Worm (Caenorhabditis elegans): ENCODE measurements around the gene H11E01.2.
A peak's percentile ranks its signal among the peaks of the same experiment; 100 is the strongest.

H11E01.2 gene

DNA sequence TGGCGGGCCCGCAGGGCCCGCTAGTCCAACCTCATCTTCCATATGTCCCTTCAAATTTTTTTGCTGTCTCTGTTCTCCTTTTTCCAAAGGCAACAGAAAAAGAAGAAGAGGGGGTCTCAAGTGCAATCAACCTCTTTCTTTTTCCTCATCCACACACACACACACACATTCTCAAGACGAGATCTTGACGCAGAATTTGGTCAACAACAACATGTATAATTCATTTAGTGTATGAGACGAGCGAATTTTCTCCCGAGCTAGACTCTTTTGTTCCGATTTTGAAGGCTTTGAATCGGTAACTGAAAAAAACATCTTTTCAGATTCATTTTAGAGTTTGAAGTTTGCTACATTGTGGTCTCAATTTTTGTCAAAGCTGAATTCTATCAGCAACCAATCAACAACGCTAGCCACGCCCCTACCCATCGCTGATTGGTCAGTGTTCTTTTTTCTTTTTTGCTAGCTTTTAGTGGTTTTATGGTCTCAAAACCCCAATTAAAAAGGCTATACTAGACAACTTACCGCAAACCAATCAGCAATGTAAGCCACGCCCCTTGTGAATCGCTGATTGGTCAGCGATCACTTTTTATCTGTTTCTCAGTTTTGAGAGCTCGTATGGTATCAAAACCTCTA lies 22.7 kb upstream of the H11E01.2 start:
- TF ChIP-seq nhr-76 (tag; optimal IDR thresholded peaks at IDR 0.05): no peak
- TF ChIP-seq lin-29 (GFP tag; IDR thresholded peaks at IDR 0.05): no peak
- TF ChIP-seq duxl-1 (tag; optimal IDR thresholded peaks at IDR 0.05; ENCODE audit: poor library complexity): no peak
- TF ChIP-seq dpl-1 (GFP tag; optimal IDR thresholded peaks at IDR 0.05): no peak
- TF ChIP-seq pqm-1 (tag; optimal IDR thresholded peaks at IDR 0.05): no peak

DNA sequence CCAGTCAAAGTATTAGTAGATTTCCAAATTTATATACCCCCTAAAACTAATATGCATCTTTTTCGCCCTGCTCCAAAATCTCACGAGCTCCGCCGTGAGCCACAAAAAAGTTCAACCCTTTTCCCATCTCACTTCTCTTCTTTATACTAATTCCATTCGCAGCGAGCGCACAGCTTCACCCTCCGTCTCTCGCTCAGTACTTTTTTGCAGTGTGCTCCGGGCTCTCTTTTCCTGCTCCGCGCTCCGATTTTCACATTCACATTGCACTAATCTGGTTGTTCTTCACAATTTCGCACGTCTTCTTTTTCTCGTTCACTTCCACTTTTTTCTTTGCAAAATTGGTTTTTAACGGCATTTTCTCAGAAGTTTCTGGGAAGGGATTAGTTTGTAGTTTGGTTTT lies 21.6 kb upstream of the H11E01.2 start:
- no peak for TF ChIP-seq dmd-6 (GFP tag; IDR thresholded peaks at IDR 0.05)
- TF ChIP-seq ceh-20 (GFP tag; IDR thresholded peaks at IDR 0.05): no peak
- no peak for TF ChIP-seq vab-7 (GFP tag; IDR thresholded peaks at IDR 0.05)
- no peak for TF ChIP-seq madf-9 (GFP tag; conservative IDR thresholded peaks at IDR 0.05)
- no peak for TF ChIP-seq F49E8.2 (tag; optimal IDR thresholded peaks at IDR 0.05; ENCODE audit: borderline replicate concordance)
- TF ChIP-seq Y75B8A.6 (GFP tag; IDR thresholded peaks at IDR 0.05): no peak
- no peak for TF ChIP-seq daf-19 (GFP tag; conservative IDR thresholded peaks at IDR 0.05)
- TF ChIP-seq hmg-1.1 (GFP tag; IDR thresholded peaks at IDR 0.05): 0 out of 2 replicates have a peak, but pooled peaks have one; percentile 36
- no peak for TF ChIP-seq nhr-76 (tag; optimal IDR thresholded peaks at IDR 0.05)
- no peak for TF ChIP-seq zfp-3 (GFP tag; conservative IDR thresholded peaks at IDR 0.05)
- TF ChIP-seq T26A8.4 (GFP tag; IDR thresholded peaks at IDR 0.05): no peak
- peak; percentile 42 for TF ChIP-seq aha-1 (tag)
- no peak for TF ChIP-seq Y105C5A.15 (GFP tag; IDR thresholded peaks at IDR 0.05)
- no peak for TF ChIP-seq pqm-1 (tag; optimal IDR thresholded peaks at IDR 0.05)
- TF ChIP-seq madf-5 (GFP tag; IDR thresholded peaks at IDR 0.05): no peak
- TF ChIP-seq php-3 (GFP tag; IDR thresholded peaks at IDR 0.05): no peak
- peak; percentile 31 for TF ChIP-seq ces-1 (GFP tag; optimal IDR thresholded peaks at IDR 0.05)
- TF ChIP-seq nhr-77 (tag; optimal IDR thresholded peaks at IDR 0.05): no peak
- no peak for TF ChIP-seq F37D6.2 (tag; optimal IDR thresholded peaks at IDR 0.05)
- TF ChIP-seq rbr-2 (tag; optimal IDR thresholded peaks at IDR 0.05): peak; percentile 11
- peak; percentile 12; the same call in 1 of the 2 replicates for TF ChIP-seq set-16 (GFP tag; IDR thresholded peaks at IDR 0.05)

DNA sequence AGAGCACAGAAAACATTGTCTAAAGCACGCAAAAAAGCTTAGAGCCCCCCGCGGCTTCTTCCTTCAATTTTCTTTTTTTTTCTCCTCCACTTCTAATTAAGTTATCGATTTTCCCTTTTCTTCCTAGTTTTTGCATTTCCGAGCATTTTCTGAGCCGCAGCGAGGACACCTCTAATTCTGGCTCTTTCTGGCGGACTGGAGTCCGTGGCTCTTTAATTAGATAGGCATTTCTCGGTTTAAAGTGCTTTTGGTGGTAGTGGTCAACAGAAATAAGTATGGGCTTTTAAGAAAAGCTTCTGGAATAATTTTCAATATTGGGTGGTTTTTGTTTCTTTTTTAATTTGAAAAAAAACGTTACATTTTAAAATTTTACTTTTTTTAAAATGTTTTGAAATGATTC lies 19.3 kb upstream of the H11E01.2 start:
- peak; percentile 35 for TF ChIP-seq ces-1 (GFP tag; optimal IDR thresholded peaks at IDR 0.05)
- no peak for TF ChIP-seq F10B5.3 (tag; optimal IDR thresholded peaks at IDR 0.05)
- no peak for TF ChIP-seq snpc-4 (tag; optimal IDR thresholded peaks at IDR 0.05)
- peak in 1 of 2 experiments; percentile 52 for TF ChIP-seq unc-62 (GFP tag; optimal IDR thresholded peaks at IDR 0.05 in 1 of 2)
- no peak for TF ChIP-seq unc-62 (tag; optimal IDR thresholded peaks at IDR 0.05)

DNA sequence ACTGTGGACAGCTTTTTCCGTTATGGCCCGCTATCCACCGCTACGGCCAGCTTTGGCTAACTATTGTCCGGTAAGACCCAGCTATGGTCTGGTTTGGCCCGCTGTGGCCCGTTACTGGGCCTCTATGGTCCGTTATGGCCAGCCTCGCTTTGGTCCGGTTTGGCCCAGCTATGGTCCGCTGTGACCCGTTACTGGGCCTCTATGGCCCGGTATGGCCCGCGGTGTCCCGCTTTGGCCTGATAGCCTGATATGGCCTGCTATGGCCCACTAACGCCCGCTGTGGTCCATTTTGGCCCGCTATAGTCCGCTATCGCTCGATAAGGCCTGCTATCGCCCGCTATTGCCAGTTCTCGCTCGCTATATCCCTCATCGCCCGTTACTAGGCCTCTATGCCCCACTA lies 18.3 kb upstream of the H11E01.2 start:
- TF ChIP-seq nhr-111 (GFP tag; optimal IDR thresholded peaks at IDR 0.05): peak; percentile 1
- 0 out of 2 replicates have a peak, but pooled peaks have one; percentile 3 for TF ChIP-seq set-16 (GFP tag; IDR thresholded peaks at IDR 0.05)
- no peak for TF ChIP-seq php-3 (GFP tag; IDR thresholded peaks at IDR 0.05)

DNA sequence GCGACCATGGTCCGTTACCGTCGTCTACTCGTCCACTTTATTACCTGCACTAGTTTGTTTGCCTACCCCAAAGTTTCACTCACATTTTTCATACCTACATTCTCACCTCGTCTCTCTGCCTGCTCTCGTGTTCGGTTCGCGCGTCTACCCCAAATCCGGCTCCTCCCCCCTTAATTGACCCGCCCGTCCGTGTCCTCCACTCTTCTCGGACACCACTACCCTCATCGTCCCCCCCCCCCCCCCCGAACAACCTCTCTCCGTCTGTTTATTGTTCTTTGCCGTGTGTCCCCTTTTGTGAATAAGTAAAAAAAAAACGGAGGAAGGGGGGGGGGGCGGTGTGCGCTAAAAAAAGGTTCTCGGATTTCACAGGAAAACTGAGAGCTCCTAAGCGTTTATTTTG lies 17.8 kb upstream of the H11E01.2 start:
- TF ChIP-seq set-16 (GFP tag; IDR thresholded peaks at IDR 0.05): peak; percentile 84
- TF ChIP-seq pha-4 (GFP tag; IDR thresholded peaks at IDR 0.05): peak; percentile 25; the same call in 1 of the 2 replicates
- no peak for TF ChIP-seq pha-4 (tag; optimal IDR thresholded peaks at IDR 0.05)
- TF ChIP-seq ceh-28 (tag; optimal IDR thresholded peaks at IDR 0.05): no peak
- no peak for TF ChIP-seq duxl-1 (tag; optimal IDR thresholded peaks at IDR 0.05; ENCODE audit: poor library complexity)
- no peak for TF ChIP-seq spr-3 (GFP tag; optimal IDR thresholded peaks at IDR 0.05)

Data from whole organism, L4 larva.